Worm (Caenorhabditis elegans): ENCODE results near the gene C31H1.2.

The C31H1.2 gene

ce11 chrIV:5817459-5817858 is 26.4 kb downstream of the C31H1.2 start:
- no peak for TF ChIP-seq nhr-11 (tag; optimal IDR thresholded peaks at IDR 0.05)
- no peak for TF ChIP-seq ztf-11 (tag; optimal IDR thresholded peaks at IDR 0.05)
- TF ChIP-seq unc-55 (GFP tag; optimal IDR thresholded peaks at IDR 0.05): peak; percentile 9
- TF ChIP-seq elt-3 (tag; optimal IDR thresholded peaks at IDR 0.05): no peak
- peak; percentile 92 for TF ChIP-seq fos-1 (tag; optimal IDR thresholded peaks at IDR 0.05)
- TF ChIP-seq lin-13 (GFP tag; optimal IDR thresholded peaks at IDR 0.05): peak; percentile 3
- no peak for TF ChIP-seq lin-39 (tag; optimal IDR thresholded peaks at IDR 0.05)
- TF ChIP-seq snpc-4 (tag; optimal IDR thresholded peaks at IDR 0.05): no peak
- peak; percentile 91 for TF ChIP-seq F13H6.1 (tag; optimal IDR thresholded peaks at IDR 0.05)
- TF ChIP-seq mdl-1 (tag; optimal IDR thresholded peaks at IDR 0.05): no peak
- no peak for TF ChIP-seq ceh-16 (tag; optimal IDR thresholded peaks at IDR 0.05)
- TF ChIP-seq crh-2 (tag; optimal IDR thresholded peaks at IDR 0.05): peak; percentile 57
- no peak for TF ChIP-seq Y55F3AM.14 (GFP tag; optimal IDR thresholded peaks at IDR 0.05)
- TF ChIP-seq nhr-25 (tag; optimal IDR thresholded peaks at IDR 0.05): peak; percentile 58
- no peak for TF ChIP-seq aly-2 (tag; optimal IDR thresholded peaks at IDR 0.05)
- peak; percentile 85 for TF ChIP-seq sma-9 (GFP tag; optimal IDR thresholded peaks at IDR 0.05)
- TF ChIP-seq sma-9 (tag; optimal IDR thresholded peaks at IDR 0.05): peak; percentile 24
- peak; percentile 65 for TF ChIP-seq gmeb-1 (tag; optimal IDR thresholded peaks at IDR 0.05)
- TF ChIP-seq egl-27 (tag; optimal IDR thresholded peaks at IDR 0.05): peak; percentile 51
- TF ChIP-seq nhr-237 (tag; optimal IDR thresholded peaks at IDR 0.05): no peak
- no peak for TF ChIP-seq dmd-4 (tag; optimal IDR thresholded peaks at IDR 0.05)
- TF ChIP-seq nhr-6 (tag; optimal IDR thresholded peaks at IDR 0.05): peak; percentile 40
- no peak for TF ChIP-seq ZK546.5 (tag; optimal IDR thresholded peaks at IDR 0.05)
- TF ChIP-seq unc-39 (tag; optimal IDR thresholded peaks at IDR 0.05): no peak
- no peak for TF ChIP-seq peb-1 (tag; optimal IDR thresholded peaks at IDR 0.05)
- no peak for TF ChIP-seq mab-5 (tag; optimal IDR thresholded peaks at IDR 0.05)
- TF ChIP-seq mbf-1 (tag; optimal IDR thresholded peaks at IDR 0.05): no peak
- TF ChIP-seq C34F6.9 (tag; optimal IDR thresholded peaks at IDR 0.05): peak; percentile 42
- TF ChIP-seq nhr-21 (tag; optimal IDR thresholded peaks at IDR 0.05): peak; percentile 69
- TF ChIP-seq nhr-77 (tag; optimal IDR thresholded peaks at IDR 0.05): no peak
- TF ChIP-seq sma-3 (GFP tag; optimal IDR thresholded peaks at IDR 0.05): peak; percentile 74
- no peak for TF ChIP-seq nhr-10 (tag; optimal IDR thresholded peaks at IDR 0.05)
- peak in 1 of 2 experiments; percentile 65 for TF ChIP-seq lsy-2 (tag; optimal IDR thresholded peaks at IDR 0.05)
- no peak for TF ChIP-seq lin-11 (tag; optimal IDR thresholded peaks at IDR 0.05)
- no peak for TF ChIP-seq ceh-82 (tag; optimal IDR thresholded peaks at IDR 0.05)
- no peak for TF ChIP-seq unc-62 (GFP tag; optimal IDR thresholded peaks at IDR 0.05)
- no peak for TF ChIP-seq R02D3.7 (tag; optimal IDR thresholded peaks at IDR 0.05)
- no peak for TF ChIP-seq nhr-12 (tag; optimal IDR thresholded peaks at IDR 0.05)
- TF ChIP-seq elt-1 (tag; optimal IDR thresholded peaks at IDR 0.05): no peak
- TF ChIP-seq skn-1 (tag; optimal IDR thresholded peaks at IDR 0.05): no peak
- peak; percentile 54 for TF ChIP-seq nhr-129 (tag; optimal IDR thresholded peaks at IDR 0.05)
- TF ChIP-seq zag-1 (tag; optimal IDR thresholded peaks at IDR 0.05): no peak
- TF ChIP-seq sem-4 (tag; optimal IDR thresholded peaks at IDR 0.05): peak; percentile 72
- peak; percentile 20 for TF ChIP-seq blmp-1 (tag; optimal IDR thresholded peaks at IDR 0.05; ENCODE audit: insufficient read depth)
- no peak for TF ChIP-seq ama-1 (optimal IDR thresholded peaks at IDR 0.05)
- no peak for TF ChIP-seq alr-1 (tag; optimal IDR thresholded peaks at IDR 0.05)
- no peak for TF ChIP-seq ztf-4 (tag; optimal IDR thresholded peaks at IDR 0.05)
- TF ChIP-seq nhr-23 (tag; optimal IDR thresholded peaks at IDR 0.05): no peak
- TF ChIP-seq ztf-1 (GFP tag; conservative IDR thresholded peaks at IDR 0.05): no peak
